Worm (Caenorhabditis elegans) whole organism, young adult: ENCODE results near the gene F41E7.9.

Experiments used
- B0019.2 ChIP-seq: fragments of 200-800 bp; sonication (Bioruptor generic); conservative IDR thresholded peaks from 2 replicates; pipeline ENCODE4 v1.3.6; 2022; ENCODE audit warnings: missing genetic modification reagents, missing genetic modification characterization, missing compliant biosample characterization
- B0035.1 ChIP-seq: sonication (generic microtip); optimal IDR thresholded peaks from 2 replicates; lab custom pipeline; 2016; ENCODE audit warnings: missing genetic modification characterization, mild to moderate bottlenecking, missing compliant biosample characterization, missing genotype, missing genetic modification reagents
- F10E7.11 ChIP-seq: sonication (generic microtip); optimal IDR thresholded peaks from 2 replicates; lab custom pipeline; 2017; ENCODE audit warnings: mild to moderate bottlenecking, missing genetic modification characterization, moderate library complexity, missing compliant biosample characterization
- F33H1.4 ChIP-seq: fragments of 200-800 bp; sonication (Bioruptor generic); IDR thresholded peaks from 2 replicates; pipeline ENCODE4 v1.3.6; 2022; ENCODE audit warnings: missing genetic modification reagents, missing genetic modification characterization, missing compliant biosample characterization
- F37B4.10 ChIP-seq: fragments of 200-800 bp; sonication (Bioruptor generic); IDR thresholded peaks from 2 replicates; pipeline ENCODE4 v1.3.6; 2022; ENCODE audit warnings: missing genetic modification characterization, missing compliant biosample characterization
- F57A8.1 ChIP-seq: fragments of 200-800 bp; sonication (Bioruptor generic); optimal IDR thresholded peaks from 2 replicates; lab custom pipeline; 2018; ENCODE audit warnings: mild to moderate bottlenecking, missing genetic modification characterization, moderate library complexity, missing compliant biosample characterization
- K11D2.4 ChIP-seq: fragments of 200-800 bp; sonication (Bioruptor generic); IDR thresholded peaks from 2 replicates; pipeline ENCODE4 v1.3.6; 2022; ENCODE audit warnings: missing genetic modification reagents, missing genetic modification characterization, missing compliant biosample characterization
- T07F8.4 ChIP-seq: sonication (generic microtip); optimal IDR thresholded peaks from 2 replicates; lab custom pipeline; 2016; ENCODE audit warnings: mild to moderate bottlenecking, missing genetic modification characterization, moderate library complexity, missing compliant biosample characterization
- T26A5.8 ChIP-seq: sonication (generic microtip); optimal IDR thresholded peaks from 2 replicates; lab custom pipeline; 2016; ENCODE audit warnings: missing genetic modification characterization, missing compliant biosample characterization
- Y53F4B.3 ChIP-seq: fragments of 200-800 bp; sonication (Bioruptor generic); IDR thresholded peaks from 2 replicates; pipeline ENCODE4 v1.3.6; 2022; ENCODE audit warnings: missing genetic modification reagents, missing genetic modification characterization, missing compliant biosample characterization
- Y53G8AR.9 ChIP-seq: fragments of 200-800 bp; sonication (Bioruptor generic); conservative IDR thresholded peaks from 2 replicates; pipeline ENCODE4 v1.3.6; 2022; ENCODE audit warnings: missing genetic modification reagents, missing genetic modification characterization, missing compliant biosample characterization
- Y95B8A.8 ChIP-seq: fragments of 200-800 bp; sonication (Bioruptor generic); IDR thresholded peaks from 2 replicates; pipeline ENCODE4 v1.3.6; 2022; ENCODE audit warnings: missing genetic modification reagents, missing genetic modification characterization, missing compliant biosample characterization
- ZK185.1 ChIP-seq: sonication (generic microtip); optimal IDR thresholded peaks from 2 replicates; lab custom pipeline; 2016; ENCODE audit warnings: mild to moderate bottlenecking, missing genetic modification characterization, missing compliant biosample characterization; ENCODE audit not compliant: poor library complexity, severe bottlenecking
- ama-1 ChIP-seq, 3 experiments: fragments of 150-350 bp in 1 of 3; sonication (generic microtip) in 2 of 3; optimal IDR thresholded peaks; 2 replicates each; lab custom pipeline; 2014 to 2018; ENCODE audit warnings: missing biosample characterization in 2 of 3, missing genetic modification characterization in 2 of 3, missing genetic modification reagents in 2 of 3
- atf-7 ChIP-seq: sonication (generic microtip); optimal IDR thresholded peaks from 2 replicates; lab custom pipeline; 2017; ENCODE audit warnings: mild to moderate bottlenecking, missing genetic modification characterization, missing compliant biosample characterization
- athp-1 ChIP-seq: sonication (generic microtip); optimal IDR thresholded peaks from 2 replicates; lab custom pipeline; 2017; ENCODE audit warnings: mild to moderate bottlenecking, missing genetic modification characterization, missing compliant biosample characterization
- cebp-1 ChIP-seq, 2 experiments: fragments of 200-800 bp in 1 of 2; sonication (Bioruptor generic) in 1 of 2; sonication (generic microtip) in 1 of 2; IDR thresholded peaks in 1 of 2; optimal IDR thresholded peaks in 1 of 2; 2 replicates each; pipeline versions ENCODE4 v1.3.6 to Lab custom; 2017 to 2022; ENCODE audit warnings: missing compliant biosample characterization in 2 of 2, missing genetic modification characterization in 2 of 2, mild to moderate bottlenecking in 1 of 2, missing genetic modification reagents in 1 of 2, moderate library complexity in 1 of 2
- ceh-40 ChIP-seq: fragments of 200-800 bp; sonication (Bioruptor generic); IDR thresholded peaks from 2 replicates; pipeline ENCODE4 v1.3.6; 2022; ENCODE audit warnings: missing genetic modification characterization, missing compliant biosample characterization
- die-1 ChIP-seq: sonication (generic microtip); optimal IDR thresholded peaks from 2 replicates; lab custom pipeline; 2016; ENCODE audit warnings: missing genotype, mild to moderate bottlenecking, missing genetic modification characterization, missing compliant biosample characterization
- dpff-1 ChIP-seq: sonication (generic microtip); optimal IDR thresholded peaks from 2 replicates; lab custom pipeline; 2017; ENCODE audit warnings: mild to moderate bottlenecking, missing genetic modification characterization, missing compliant biosample characterization
- efl-1 ChIP-seq: fragments of 150-350 bp; optimal IDR thresholded peaks from 2 replicates; lab custom pipeline; 2014; ENCODE audit warnings: missing biosample characterization, missing genetic modification reagents, missing genetic modification characterization
- egrh-3 ChIP-seq: fragments of 200-800 bp; sonication (Bioruptor generic); IDR thresholded peaks from 2 replicates; pipeline ENCODE4 v1.3.6; 2022; ENCODE audit warnings: missing genetic modification reagents, missing genetic modification characterization, missing compliant biosample characterization
- hlh-12 ChIP-seq: sonication (generic microtip); optimal IDR thresholded peaks from 2 replicates; lab custom pipeline; 2016; ENCODE audit warnings: missing genetic modification characterization, missing compliant biosample characterization
- hlh-26 ChIP-seq: fragments of 200-800 bp; sonication (Bioruptor generic); conservative IDR thresholded peaks from 2 replicates; pipeline ENCODE4 v1.3.6; 2022; ENCODE audit warnings: missing genetic modification reagents, missing genetic modification characterization, missing compliant biosample characterization
- lag-1 ChIP-seq: fragments of 200-800 bp; sonication (Bioruptor generic); IDR thresholded peaks from 2 replicates; pipeline ENCODE4 v1.3.6; 2022; ENCODE audit warnings: missing genetic modification reagents, missing genetic modification characterization, missing compliant biosample characterization
- lin-40 ChIP-seq: sonication (generic microtip); optimal IDR thresholded peaks from 2 replicates; lab custom pipeline; 2016; ENCODE audit warnings: missing genetic modification characterization, mild to moderate bottlenecking, missing compliant biosample characterization, missing genotype, missing genetic modification reagents
- lin-54 ChIP-seq: fragments of 200-800 bp; sonication (Bioruptor generic); optimal IDR thresholded peaks from 2 replicates; lab custom pipeline; 2018; ENCODE audit warnings: mild to moderate bottlenecking, missing genetic modification characterization, missing compliant biosample characterization
- mcd-1 ChIP-seq: fragments of 200-800 bp; sonication (Bioruptor generic); IDR thresholded peaks from 2 replicates; pipeline ENCODE4 v1.3.6; 2022; ENCODE audit warnings: missing genetic modification reagents, missing genetic modification characterization, missing compliant biosample characterization
- mxl-1 ChIP-seq: sonication (generic microtip); optimal IDR thresholded peaks from 2 replicates; lab custom pipeline; 2016; ENCODE audit warnings: missing genetic modification characterization, missing compliant biosample characterization
- nfya-1 ChIP-seq: sonication (generic microtip); optimal IDR thresholded peaks from 2 replicates; lab custom pipeline; 2017; ENCODE audit warnings: antibody characterized with exemption, missing compliant biosample characterization, missing genetic modification characterization, borderline replicate concordance; ENCODE audit not compliant: insufficient read depth
- nhr-179 ChIP-seq: sonication (generic microtip); optimal IDR thresholded peaks from 2 replicates; lab custom pipeline; 2016; ENCODE audit warnings: mild to moderate bottlenecking, missing genetic modification characterization, missing compliant biosample characterization
- nhr-27 ChIP-seq: fragments of 200-800 bp; sonication (Bioruptor generic); optimal IDR thresholded peaks from 2 replicates; lab custom pipeline; 2018; ENCODE audit warnings: mild to moderate bottlenecking, missing genetic modification characterization, moderate library complexity, missing compliant biosample characterization
- nhr-80 ChIP-seq: sonication (generic microtip); optimal IDR thresholded peaks from 2 replicates; lab custom pipeline; 2016; ENCODE audit warnings: missing genetic modification characterization, missing compliant biosample characterization
- rec-8 ChIP-seq, 2 experiments: sonication (generic microtip); optimal IDR thresholded peaks; 2 replicates each; lab custom pipeline; 2016; ENCODE audit warnings: mild to moderate bottlenecking in 2 of 2, missing genetic modification characterization in 2 of 2, missing genetic modification reagents in 2 of 2, missing genotype in 2 of 2, missing biosample characterization in 1 of 2, missing compliant biosample characterization in 1 of 2, moderate library complexity in 1 of 2
- somi-1 ChIP-seq: fragments of 200-800 bp; sonication (Bioruptor generic); optimal IDR thresholded peaks from 2 replicates; lab custom pipeline; 2018; ENCODE audit warnings: mild to moderate bottlenecking, missing genetic modification characterization, missing compliant biosample characterization
- tbx-9 ChIP-seq: sonication (generic microtip); optimal IDR thresholded peaks from 2 replicates; lab custom pipeline; 2016; ENCODE audit warnings: borderline replicate concordance, missing genetic modification characterization, inconsistent platforms, missing compliant biosample characterization
- unc-62 ChIP-seq: fragments of 150-350 bp; optimal IDR thresholded peaks from 2 replicates; lab custom pipeline; 2014; ENCODE audit warnings: missing biosample characterization, missing genetic modification reagents, missing genetic modification characterization
- zfh-2 ChIP-seq: fragments of 200-800 bp; sonication (Bioruptor generic); conservative IDR thresholded peaks from 2 replicates; pipeline ENCODE4 v1.3.6; 2022; ENCODE audit warnings: missing genetic modification reagents, missing genetic modification characterization, missing compliant biosample characterization
- ztf-3 ChIP-seq: fragments of 200-800 bp; sonication (Bioruptor generic); optimal IDR thresholded peaks from 2 replicates; lab custom pipeline; 2018; ENCODE audit warnings: mild to moderate bottlenecking, missing genetic modification characterization, missing compliant biosample characterization
- ztf-6 ChIP-seq: fragments of 200-800 bp; sonication (Bioruptor generic); IDR thresholded peaks from 2 replicates; pipeline ENCODE4 v1.3.6; 2022; ENCODE audit warnings: missing genetic modification reagents, missing genetic modification characterization, missing compliant biosample characterization

The F41E7.9 gene

ce11 chrX:10297410-10297809, 18.4 kb downstream of the F41E7.9 start:
- TF ChIP-seq ZK185.1 (tag; lab: Kevin White, UChicago) (no peak), cebp-1 (GFP tag; IDR thresholded peaks at IDR 0.05; lab: Robert Waterston, UW) (no peak), cebp-1 (tag; optimal IDR thresholded peaks at IDR 0.05; lab: Kevin White, UChicago) (no peak), K11D2.4 (GFP tag; lab: Robert Waterston, UW) (no peak), egrh-3 (GFP tag; lab: Robert Waterston, UW) (no peak), lag-1 (no peak), ama-1 (optimal IDR thresholded peaks at IDR 0.05; lab: Kevin White, UChicago) (no peak), ama-1 (GFP tag; optimal IDR thresholded peaks at IDR 0.05; lab: Kevin White, UChicago) (no peak), somi-1 (no peak), T26A5.8 (tag; lab: Kevin White, UChicago) (no peak), B0035.1 (no peak), hlh-12 (tag; lab: Kevin White, UChicago) (no peak), athp-1 (tag; lab: Kevin White, UChicago) (no peak), nhr-80 (tag; lab: Kevin White, UChicago) (no peak), B0019.2 (no peak), nhr-179 (tag; lab: Kevin White, UChicago) (no peak)
- TF ChIP-seq, all 124 proteins: peak for 0

ce11 chrX:10285634-10286033, 30.2 kb downstream of the F41E7.9 start, which contains the start of gene npr-6:
TSS of gene npr-6 (minus strand) at chrX:10285734.
- TF ChIP-seq somi-1 (no peak), ztf-3 (GFP tag; lab: Kevin White, UChicago) (no peak), T07F8.4 (tag; lab: Kevin White, UChicago) (no peak), dpff-1 (tag; lab: Kevin White, UChicago) (no peak), nfya-1 (no peak), unc-62 (GFP tag; lab: Kevin White, UChicago) (no peak), cebp-1 (GFP tag; IDR thresholded peaks at IDR 0.05; lab: Robert Waterston, UW) (no peak), cebp-1 (tag; optimal IDR thresholded peaks at IDR 0.05; lab: Kevin White, UChicago) (no peak), F10E7.11 (tag; lab: Kevin White, UChicago) (no peak), egrh-3 (GFP tag; lab: Robert Waterston, UW) (no peak), mcd-1 (GFP tag; lab: Robert Waterston, UW) (no peak), F37B4.10 (GFP tag; lab: Robert Waterston, UW) (no peak), Y53G8AR.9 (GFP tag; lab: Robert Waterston, UW) (no peak), hlh-26 (GFP tag; lab: Robert Waterston, UW) (no peak), ztf-6 (GFP tag; lab: Robert Waterston, UW) (no peak), athp-1 (tag; lab: Kevin White, UChicago) (no peak), zfh-2 (no peak), efl-1 (GFP tag; lab: Kevin White, UChicago) (no peak), atf-7 (tag; lab: Kevin White, UChicago) (no peak), F57A8.1 (GFP tag; lab: Kevin White, UChicago) (no peak)

- TF ChIP-seq tbx-9 (tag; lab: Kevin White, UChicago) (no peak), lin-40 (tag; lab: Kevin White, UChicago) (no peak), ceh-40 (no peak), lin-54 (GFP tag; lab: Kevin White, UChicago) (no peak), mxl-1 (no peak), ama-1 (optimal IDR thresholded peaks at IDR 0.05; lab: Kevin White, UChicago) (no peak), ama-1 (GFP tag; optimal IDR thresholded peaks at IDR 0.05; lab: Kevin White, UChicago) (no peak), rec-8 (tag; optimal IDR thresholded peaks at IDR 0.05; lab: Kevin White, UChicago) (no peak), die-1 (tag; lab: Kevin White, UChicago) (no peak), Y53F4B.3 (GFP tag; lab: Robert Waterston, UW) (no peak), F33H1.4 (GFP tag; lab: Robert Waterston, UW) (no peak), Y53G8AR.9 (GFP tag; lab: Robert Waterston, UW) (no peak), unc-62 (GFP tag; lab: Kevin White, UChicago) (no peak), Y95B8A.8 (no peak), nhr-27 (tag; lab: Kevin White, UChicago) (no peak)
These were observed 36.5 kb downstream of the F41E7.9 start, which contains the start of gene slc-9B.1 for ce11 chrX:10279299-10279698. TSS of gene slc-9B.1 (plus strand) at chrX:10279599.
